Fruit fly (Drosophila melanogaster) whole organism, embryonic: ENCODE results near the gene Polr2I.

Source experiments
- Adf1 ChIP-seq: fragments of 200-800 bp; sonication (Bioruptor generic); IDR thresholded peaks from 2 replicates; pipeline ENCODE4 v1.3.6; 2022; ENCODE audit warnings: missing biosample characterization, missing genetic modification characterization
- CG1024 ChIP-seq: fragments of 200-800 bp; sonication (Bioruptor generic); IDR thresholded peaks from 2 replicates; pipeline ENCODE4 v1.3.6; 2022; ENCODE audit warnings: missing biosample characterization, missing genetic modification characterization
- CG11398 ChIP-seq: fragments of 200-800 bp; sonication (Bioruptor generic); optimal IDR thresholded peaks from 2 replicates; lab custom pipeline; 2016; ENCODE audit warnings: missing biosample characterization, missing genetic modification characterization
- CG11504 ChIP-seq: fragments of 200-800 bp; sonication (Bioruptor generic); optimal IDR thresholded peaks from 3 replicates; lab custom pipeline; 2019; ENCODE audit warnings: missing biosample characterization, mild to moderate bottlenecking, missing genetic modification characterization, moderate library complexity
- CG11695 ChIP-seq: fragments of 200-800 bp; sonication (Bioruptor generic); IDR thresholded peaks from 3 replicates; pipeline ENCODE4 v1.3.6; 2022; ENCODE audit warnings: missing biosample characterization, missing genetic modification characterization
- CG11723 ChIP-seq: fragments of 200-800 bp; sonication (Bioruptor generic); optimal IDR thresholded peaks from 2 replicates; lab custom pipeline; 2017; ENCODE audit warnings: missing biosample characterization, mild to moderate bottlenecking, missing genetic modification characterization
- CG12744 ChIP-seq: fragments of 200-800 bp; sonication (Bioruptor generic); optimal IDR thresholded peaks from 2 replicates; lab custom pipeline; 2016; ENCODE audit warnings: missing biosample characterization, missing genetic modification characterization
- CG13424 ChIP-seq: fragments of 200-800 bp; sonication (Bioruptor generic); optimal IDR thresholded peaks from 2 replicates; lab custom pipeline; 2019; ENCODE audit warnings: missing biosample characterization, mild to moderate bottlenecking, missing genetic modification characterization, moderate library complexity
- CG13624 ChIP-seq: fragments of 200-800 bp; sonication (Bioruptor generic); optimal IDR thresholded peaks from 2 replicates; lab custom pipeline; 2016; ENCODE audit warnings: missing biosample characterization, missing genetic modification characterization
- CG15479 ChIP-seq: fragments of 200-800 bp; sonication (Bioruptor generic); optimal IDR thresholded peaks from 3 replicates; lab custom pipeline; 2019; ENCODE audit warnings: missing biosample characterization, mild to moderate bottlenecking, missing genetic modification characterization, moderate library complexity
- CG15696 ChIP-seq: fragments of 200-800 bp; sonication (Bioruptor generic); optimal IDR thresholded peaks from 2 replicates; lab custom pipeline; 2019; ENCODE audit warnings: missing biosample characterization, mild to moderate bottlenecking, missing genetic modification characterization, moderate library complexity
- CG1602 ChIP-seq: fragments of 200-800 bp; sonication (Bioruptor generic); optimal IDR thresholded peaks from 3 replicates; lab custom pipeline; 2016; ENCODE audit warnings: missing biosample characterization, missing genetic modification characterization
- CG16779 ChIP-seq: fragments of 200-800 bp; sonication (Bioruptor generic); IDR thresholded peaks from 2 replicates; pipeline ENCODE4 v1.3.6; 2022; ENCODE audit warnings: missing biosample characterization, missing genetic modification characterization
- CG17568 ChIP-seq: fragments of 200-800 bp; sonication (Bioruptor generic); optimal IDR thresholded peaks from 2 replicates; lab custom pipeline; 2018; ENCODE audit warnings: missing biosample characterization, mild to moderate bottlenecking, missing genetic modification characterization, moderate library complexity
- CG17829 ChIP-seq: fragments of 200-800 bp; optimal IDR thresholded peaks from 2 replicates; lab custom pipeline; 2019; ENCODE audit warnings: missing biosample characterization, mild to moderate bottlenecking, missing genetic modification characterization, moderate library complexity
- CG34224 ChIP-seq: fragments of 200-800 bp; sonication (Bioruptor generic); IDR thresholded peaks from 3 replicates; pipeline ENCODE4 v1.3.6; 2022; ENCODE audit warnings: missing biosample characterization, missing genetic modification characterization; ENCODE audit not compliant: partially characterized antibody
- CG42726 ChIP-seq: fragments of 200-800 bp; sonication (Bioruptor generic); IDR thresholded peaks from 2 replicates; pipeline ENCODE4 v1.3.6; 2022; ENCODE audit warnings: missing biosample characterization, missing genetic modification characterization; ENCODE audit not compliant: partially characterized antibody
- CG4707 ChIP-seq: fragments of 200-800 bp; sonication (Bioruptor generic); optimal IDR thresholded peaks from 2 replicates; lab custom pipeline; 2018; ENCODE audit warnings: missing biosample characterization, mild to moderate bottlenecking, missing genetic modification characterization, moderate library complexity
- CG6791 ChIP-seq: fragments of 200-800 bp; sonication (Bioruptor generic); IDR thresholded peaks from 3 replicates; pipeline ENCODE4 v1.3.6; 2022; ENCODE audit warnings: missing biosample characterization, missing genetic modification characterization; ENCODE audit not compliant: partially characterized antibody
- CG7556 ChIP-seq: fragments of 200-800 bp; sonication (Bioruptor generic); optimal IDR thresholded peaks from 2 replicates; lab custom pipeline; 2017; ENCODE audit warnings: missing biosample characterization, mild to moderate bottlenecking, missing genetic modification characterization
- CG7786 ChIP-seq: fragments of 200-800 bp; sonication (Bioruptor generic); optimal IDR thresholded peaks from 2 replicates; lab custom pipeline; 2016; ENCODE audit warnings: missing biosample characterization, missing genetic modification characterization
- CG7987 ChIP-seq: fragments of 200-800 bp; sonication (Bioruptor generic); optimal IDR thresholded peaks from 2 replicates; lab custom pipeline; 2018; ENCODE audit warnings: missing biosample characterization, mild to moderate bottlenecking, missing genetic modification characterization, moderate library complexity
- CG8924 ChIP-seq: fragments of 200-800 bp; optimal IDR thresholded peaks from 3 replicates; lab custom pipeline; 2019; ENCODE audit warnings: missing biosample characterization, mild to moderate bottlenecking, missing genetic modification characterization, moderate library complexity
- CG9215 ChIP-seq: fragments of 200-800 bp; sonication (Bioruptor generic); IDR thresholded peaks from 2 replicates; pipeline ENCODE4 v1.3.6; 2022; ENCODE audit warnings: missing biosample characterization, missing genetic modification characterization
- CG9437 ChIP-seq: fragments of 200-800 bp; sonication (Bioruptor generic); optimal IDR thresholded peaks from 2 replicates; lab custom pipeline; 2018; ENCODE audit warnings: missing biosample characterization, mild to moderate bottlenecking, missing genetic modification characterization
- CG9876 ChIP-seq: fragments of 200-800 bp; sonication (Bioruptor generic); optimal IDR thresholded peaks from 2 replicates; lab custom pipeline; 2016; ENCODE audit warnings: missing biosample characterization, missing genetic modification characterization
- CG9932 ChIP-seq: fragments of 200-800 bp; sonication (Bioruptor generic); IDR thresholded peaks from 2 replicates; pipeline ENCODE4 v1.3.6; 2022; ENCODE audit warnings: missing biosample characterization, missing genetic modification characterization
- ERR ChIP-seq: fragments of 200-800 bp; sonication (Bioruptor generic); optimal IDR thresholded peaks from 2 replicates; lab custom pipeline; 2016; ENCODE audit warnings: missing biosample characterization, missing genetic modification characterization
- Gsc ChIP-seq: fragments of 200-800 bp; sonication (Bioruptor generic); IDR thresholded peaks from 2 replicates; pipeline ENCODE4 v1.3.6; 2022; ENCODE audit warnings: missing biosample characterization, missing genetic modification characterization
- HHEX ChIP-seq: fragments of 200-800 bp; sonication (Bioruptor generic); optimal IDR thresholded peaks from 3 replicates; lab custom pipeline; 2017; ENCODE audit warnings: missing biosample characterization, mild to moderate bottlenecking, missing genetic modification characterization, missing genetic modification reagents
- Med ChIP-seq: fragments of 200-800 bp; sonication (Bioruptor generic); peaks from one replicate; lab custom pipeline; 2016; ENCODE audit warnings: missing biosample characterization, missing genetic modification characterization, mild to moderate bottlenecking, inconsistent platforms, moderate library complexity
- NK7.1 ChIP-seq: fragments of 200-800 bp; sonication (Bioruptor generic); optimal IDR thresholded peaks from 3 replicates; lab custom pipeline; 2016; ENCODE audit warnings: missing biosample characterization, missing genetic modification characterization
- Pdp1 ChIP-seq, 2 experiments: fragments of 200-800 bp; sonication (Bioruptor generic); optimal IDR thresholded peaks; 3 replicates each; lab custom pipeline; 2016; ENCODE audit warnings: missing biosample characterization in 2 of 2, missing genetic modification characterization in 2 of 2, mild to moderate bottlenecking in 1 of 2, moderate library complexity in 1 of 2
- Sry-β ChIP-seq: fragments of 200-800 bp; sonication (Bioruptor generic); optimal IDR thresholded peaks from 2 replicates; lab custom pipeline; 2018; ENCODE audit warnings: missing biosample characterization, mild to moderate bottlenecking, missing genetic modification characterization, moderate library complexity
- Ssrp ChIP-seq: fragments of 200-800 bp; sonication (Bioruptor generic); optimal IDR thresholded peaks from 2 replicates; lab custom pipeline; 2018; ENCODE audit warnings: missing biosample characterization, mild to moderate bottlenecking, missing genetic modification characterization, moderate library complexity
- Taf1 ChIP-seq: fragments of 200-800 bp; sonication (Bioruptor generic); IDR thresholded peaks from 2 replicates; pipeline ENCODE4 v1.3.6; 2022; ENCODE audit warnings: missing biosample characterization, missing genetic modification characterization
- Usf ChIP-seq: fragments of 200-800 bp; sonication (Bioruptor generic); optimal IDR thresholded peaks from 2 replicates; lab custom pipeline; 2017; ENCODE audit warnings: missing genotype, missing biosample characterization, missing genetic modification characterization
- crp ChIP-seq, 2 experiments: fragments of 200-800 bp; sonication (Bioruptor generic); optimal IDR thresholded peaks; 2 replicates in 1 of 2; 3 replicates in 1 of 2; lab custom pipeline; 2017; ENCODE audit warnings: missing biosample characterization in 2 of 2, missing genetic modification characterization in 2 of 2, mild to moderate bottlenecking in 1 of 2, moderate library complexity in 1 of 2
- dmrt11E ChIP-seq: fragments of 200-800 bp; sonication (Bioruptor generic); optimal IDR thresholded peaks from 3 replicates; lab custom pipeline; 2018; ENCODE audit warnings: missing biosample characterization, mild to moderate bottlenecking, missing genetic modification characterization, moderate library complexity
- emc ChIP-seq: fragments of 200-800 bp; sonication (Bioruptor generic); optimal IDR thresholded peaks from 2 replicates; lab custom pipeline; 2016; ENCODE audit warnings: missing biosample characterization, missing genetic modification characterization
- ftz-f1 ChIP-seq: fragments of 200-800 bp; sonication (Bioruptor generic); optimal IDR thresholded peaks from 2 replicates; lab custom pipeline; 2016; ENCODE audit warnings: missing biosample characterization, missing genetic modification characterization
- fu2 ChIP-seq: fragments of 200-800 bp; sonication (Bioruptor generic); optimal IDR thresholded peaks from 2 replicates; lab custom pipeline; 2016; ENCODE audit warnings: missing biosample characterization, missing genetic modification characterization
- kay ChIP-seq: fragments of 200-800 bp; sonication (Bioruptor generic); optimal IDR thresholded peaks from 2 replicates; lab custom pipeline; 2016; ENCODE audit warnings: missing biosample characterization, missing genetic modification characterization
- mirr ChIP-seq: fragments of 200-800 bp; sonication (Bioruptor generic); optimal IDR thresholded peaks from 3 replicates; lab custom pipeline; 2018; ENCODE audit warnings: missing biosample characterization, mild to moderate bottlenecking, missing genetic modification characterization
- ro ChIP-seq: fragments of 200-800 bp; sonication (Bioruptor generic); IDR thresholded peaks from 2 replicates; pipeline ENCODE4 v1.3.6; 2022; ENCODE audit warnings: missing biosample characterization, missing genetic modification characterization
- schlank ChIP-seq: fragments of 200-800 bp; sonication (Bioruptor generic); optimal IDR thresholded peaks from 2 replicates; lab custom pipeline; 2018; ENCODE audit warnings: missing biosample characterization, mild to moderate bottlenecking, missing genetic modification characterization
- slou ChIP-seq: fragments of 200-800 bp; sonication (Bioruptor generic); optimal IDR thresholded peaks from 3 replicates; lab custom pipeline; 2016; ENCODE audit warnings: missing biosample characterization, missing genetic modification characterization
- tio ChIP-seq: fragments of 200-800 bp; sonication (Bioruptor generic); optimal IDR thresholded peaks from 2 replicates; lab custom pipeline; 2017; ENCODE audit warnings: missing biosample characterization, missing genetic modification characterization, inconsistent platforms
- twi ChIP-seq: fragments of 200-800 bp; optimal IDR thresholded peaks from 2 replicates; lab custom pipeline; 2019; ENCODE audit warnings: missing biosample characterization, mild to moderate bottlenecking, missing genetic modification characterization, moderate library complexity
- tx ChIP-seq: fragments of 200-800 bp; sonication (Bioruptor generic); optimal IDR thresholded peaks from 2 replicates; lab custom pipeline; 2016; ENCODE audit warnings: missing biosample characterization, missing genetic modification characterization
- zen2 ChIP-seq: fragments of 200-800 bp; sonication (Bioruptor generic); IDR thresholded peaks from 3 replicates; pipeline ENCODE4 v1.3.6; 2022; ENCODE audit warnings: missing biosample characterization, missing genetic modification characterization; ENCODE audit not compliant: partially characterized antibody

Polr2I gene

DNA sequence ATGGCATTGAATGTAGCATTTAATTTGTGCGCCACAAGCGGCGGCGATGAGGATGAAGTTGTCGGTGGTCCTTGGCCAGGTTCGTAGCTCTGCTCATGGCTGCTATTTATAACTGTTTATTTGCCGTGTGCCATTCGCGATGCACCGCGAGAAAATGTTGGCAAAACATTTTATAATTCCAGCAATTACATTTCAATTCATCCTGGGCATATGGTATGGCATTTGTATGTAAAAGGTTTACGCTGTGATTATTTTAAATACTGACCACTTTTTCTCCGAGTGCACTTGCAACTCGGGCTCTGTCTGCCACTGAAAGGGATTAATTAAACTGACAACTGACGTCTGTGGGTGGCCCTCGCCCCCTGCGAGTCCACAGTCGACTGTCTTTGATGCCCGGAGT, 47.7 kb downstream of the Polr2I start (continued):
- TF ChIP-seq tio (GFP tag; lab: Kevin White, UChicago) (no peak), CG7987 (no peak), CG9876 (GFP tag; lab: Kevin White, UChicago) (no peak), CG4707 (GFP tag; lab: Kevin White, UChicago) (no peak), dmrt11E (tag; lab: Kevin White, UChicago) (no peak), CG1602 (no peak), CG13424 (tag; lab: Kevin White, UChicago) (peak; percentile 5), CG34224 (GFP tag; lab: Robert Waterston, UW) (no peak), Pdp1 (GFP tag; optimal IDR thresholded peaks at IDR 0.05; lab: Kevin White, UChicago) (peak; percentile 1 to 29), CG11723 (GFP tag; lab: Kevin White, UChicago) (no peak), CG12744 (GFP tag; lab: Kevin White, UChicago) (no peak), CG6791 (GFP tag; lab: Robert Waterston, UW) (no peak), CG13624 (GFP tag; lab: Kevin White, UChicago) (no peak), CG15479 (GFP tag; lab: Kevin White, UChicago) (no peak), Usf (GFP tag; lab: Kevin White, UChicago) (no peak), emc (GFP tag; lab: Kevin White, UChicago) (no peak), schlank (tag; lab: Kevin White, UChicago) (no peak), zen2 (no peak), twi (tag; lab: Kevin White, UChicago) (no peak), CG9437 (GFP tag; lab: Kevin White, UChicago) (no peak), CG11398 (GFP tag; lab: Kevin White, UChicago) (no peak), ro (GFP tag; lab: Robert Waterston, UW) (no peak), ERR (GFP tag; lab: Kevin White, UChicago) (no peak), CG17568 (no peak), CG9215 (GFP tag; lab: Robert Waterston, UW) (no peak), Sry-β (GFP tag; lab: Kevin White, UChicago) (no peak), slou (GFP tag; lab: Kevin White, UChicago) (no peak), Adf1 (GFP tag; lab: Robert Waterston, UW) (no peak), Taf1 (GFP tag; lab: Robert Waterston, UW) (no peak), fu2 (peak; percentile 12), CG9932 (GFP tag; lab: Robert Waterston, UW) (peak; percentile 42), Gsc (no peak), CG11504 (peak; percentile 49), CG17829 (tag; lab: Kevin White, UChicago) (no peak), CG16779 (GFP tag; lab: Robert Waterston, UW) (no peak), ftz-f1 (GFP tag; lab: Kevin White, UChicago) (no peak), CG11695 (0 out of 3 replicates have a peak, but pooled peaks have one; percentile 13), tx (GFP tag; lab: Kevin White, UChicago) (no peak), CG1024 (GFP tag; lab: Robert Waterston, UW) (0 out of 2 replicates have a peak, but pooled peaks have one; percentile 43), CG7786 (no peak), Med (GFP tag; lab: Kevin White, UChicago) (peak; percentile 91), NK7.1 (peak; percentile 29), CG42726 (GFP tag; lab: Robert Waterston, UW) (no peak), HHEX (GFP tag; lab: Kevin White, UChicago) (peak; percentile 1), crp (GFP tag; optimal IDR thresholded peaks at IDR 0.05; lab: Kevin White, UChicago) (no peak), CG7556 (GFP tag; lab: Kevin White, UChicago) (peak; percentile 21), CG15696 (tag; lab: Kevin White, UChicago) (no peak), mirr (GFP tag; lab: Kevin White, UChicago) (no peak), Ssrp (tag; lab: Kevin White, UChicago) (no peak), kay (no peak), CG8924 (tag; lab: Kevin White, UChicago) (no peak)
